Fruit fly (Drosophila melanogaster) whole organism, embryonic: ENCODE measurements around the gene CG10300.

Experiments used
- Atf-2 ChIP-seq: fragments of 200-800 bp; sonication (Bioruptor generic); optimal IDR thresholded peaks from 2 replicates; lab custom pipeline; 2016; ENCODE audit warnings: missing biosample characterization, missing genetic modification characterization
- Bgb ChIP-seq: fragments of 200-800 bp; sonication (Bioruptor generic); IDR thresholded peaks from 2 replicates; pipeline ENCODE4 v1.3.6; 2022; ENCODE audit warnings: missing biosample characterization, missing genetic modification characterization; ENCODE audit not compliant: partially characterized antibody
- Bteb2 ChIP-seq: fragments of 200-800 bp; sonication (Bioruptor generic); optimal IDR thresholded peaks from 2 replicates; lab custom pipeline; 2016; ENCODE audit warnings: missing biosample characterization, missing genetic modification characterization
- CG10147 ChIP-seq: fragments of 200-800 bp; sonication (Bioruptor generic); optimal IDR thresholded peaks from 2 replicates; lab custom pipeline; 2019; ENCODE audit warnings: missing biosample characterization, mild to moderate bottlenecking, missing genetic modification characterization, moderate library complexity
- CG11085 ChIP-seq: fragments of 200-800 bp; sonication (Bioruptor generic); IDR thresholded peaks from 2 replicates; pipeline ENCODE4 v1.3.6; 2022; ENCODE audit warnings: missing biosample characterization, missing genetic modification characterization
- CG12391 ChIP-seq: fragments of 200-800 bp; sonication (Bioruptor generic); optimal IDR thresholded peaks from 3 replicates; lab custom pipeline; 2018; ENCODE audit warnings: missing biosample characterization, mild to moderate bottlenecking, missing genetic modification characterization, moderate library complexity
- CG14014 ChIP-seq: fragments of 200-800 bp; sonication (Bioruptor generic); IDR thresholded peaks from 2 replicates; pipeline ENCODE4 v1.3.6; 2022; ENCODE audit warnings: missing biosample characterization, missing genetic modification characterization
- CG15479 ChIP-seq: fragments of 200-800 bp; sonication (Bioruptor generic); optimal IDR thresholded peaks from 3 replicates; lab custom pipeline; 2019; ENCODE audit warnings: missing biosample characterization, mild to moderate bottlenecking, missing genetic modification characterization, moderate library complexity
- CG16779 ChIP-seq: fragments of 200-800 bp; sonication (Bioruptor generic); IDR thresholded peaks from 2 replicates; pipeline ENCODE4 v1.3.6; 2022; ENCODE audit warnings: missing biosample characterization, missing genetic modification characterization
- CG17802 ChIP-seq: fragments of 200-800 bp; sonication (Bioruptor generic); optimal IDR thresholded peaks from 2 replicates; lab custom pipeline; 2018; ENCODE audit warnings: missing biosample characterization, mild to moderate bottlenecking, missing genetic modification characterization, moderate library complexity
- CG18619 ChIP-seq: fragments of 200-800 bp; sonication (Bioruptor generic); optimal IDR thresholded peaks from 3 replicates; lab custom pipeline; 2017; ENCODE audit warnings: missing biosample characterization, mild to moderate bottlenecking, missing genetic modification characterization
- CG2116 ChIP-seq: fragments of 200-800 bp; sonication (Bioruptor generic); optimal IDR thresholded peaks from 3 replicates; lab custom pipeline; 2018; ENCODE audit warnings: missing biosample characterization, mild to moderate bottlenecking, missing genetic modification characterization
- CG2129 ChIP-seq: fragments of 200-800 bp; sonication (Bioruptor generic); IDR thresholded peaks from 2 replicates; pipeline ENCODE4 v1.3.6; 2022; ENCODE audit warnings: missing biosample characterization, missing genetic modification characterization; ENCODE audit not compliant: partially characterized antibody
- CG30020 ChIP-seq: fragments of 200-800 bp; optimal IDR thresholded peaks from 2 replicates; lab custom pipeline; 2019; ENCODE audit warnings: missing biosample characterization, mild to moderate bottlenecking, missing genetic modification characterization, moderate library complexity
- CG32532 ChIP-seq: fragments of 200-800 bp; sonication (Bioruptor generic); IDR thresholded peaks from 2 replicates; pipeline ENCODE4 v1.3.6; 2022; ENCODE audit warnings: missing biosample characterization, missing genetic modification characterization
- CG4328 ChIP-seq: fragments of 200-800 bp; sonication (Bioruptor generic); optimal IDR thresholded peaks from 3 replicates; lab custom pipeline; 2017; ENCODE audit warnings: missing biosample characterization, missing genetic modification reagents, missing genetic modification characterization
- CG4854 ChIP-seq: fragments of 200-800 bp; sonication (Bioruptor generic); optimal IDR thresholded peaks from 2 replicates; lab custom pipeline; 2016; ENCODE audit warnings: missing biosample characterization, missing genetic modification characterization, inconsistent platforms
- CG6254 ChIP-seq: fragments of 200-800 bp; sonication (Bioruptor generic); optimal IDR thresholded peaks from 3 replicates; lab custom pipeline; 2017; ENCODE audit warnings: mild to moderate bottlenecking, missing biosample characterization, missing genetic modification reagents, missing genetic modification characterization
- CG7839 ChIP-seq: fragments of 200-800 bp; sonication (Bioruptor generic); optimal IDR thresholded peaks from 3 replicates; lab custom pipeline; 2018; ENCODE audit warnings: missing biosample characterization, mild to moderate bottlenecking, missing genetic modification characterization, moderate library complexity
- CG8089 ChIP-seq: fragments of 200-800 bp; sonication (Bioruptor generic); optimal IDR thresholded peaks from 3 replicates; lab custom pipeline; 2016; ENCODE audit warnings: missing biosample characterization, missing genetic modification characterization
- CG9727 ChIP-seq: fragments of 200-800 bp; sonication (Bioruptor generic); optimal IDR thresholded peaks from 3 replicates; lab custom pipeline; 2017; ENCODE audit warnings: missing biosample characterization, mild to moderate bottlenecking, missing genetic modification characterization
- CG9876 ChIP-seq: fragments of 200-800 bp; sonication (Bioruptor generic); optimal IDR thresholded peaks from 2 replicates; lab custom pipeline; 2016; ENCODE audit warnings: missing biosample characterization, missing genetic modification characterization
- CG9932 ChIP-seq: fragments of 200-800 bp; sonication (Bioruptor generic); IDR thresholded peaks from 2 replicates; pipeline ENCODE4 v1.3.6; 2022; ENCODE audit warnings: missing biosample characterization, missing genetic modification characterization
- CHES-1-like ChIP-seq: fragments of 200-800 bp; sonication (Bioruptor generic); optimal IDR thresholded peaks from 2 replicates; lab custom pipeline; 2016; ENCODE audit warnings: missing biosample characterization, missing genetic modification characterization
- CoRest ChIP-seq: fragments of 200-800 bp; sonication (Bioruptor generic); optimal IDR thresholded peaks from 3 replicates; lab custom pipeline; 2018; ENCODE audit warnings: missing biosample characterization, mild to moderate bottlenecking, missing genetic modification characterization, moderate library complexity
- CrebB ChIP-seq: fragments of 200-800 bp; sonication (Bioruptor generic); optimal IDR thresholded peaks from 3 replicates; lab custom pipeline; 2018; ENCODE audit warnings: missing biosample characterization, mild to moderate bottlenecking, missing genetic modification characterization
- Doc3 ChIP-seq: fragments of 200-800 bp; sonication (Bioruptor generic); IDR thresholded peaks from 3 replicates; pipeline ENCODE4 v1.3.6; 2022; ENCODE audit warnings: missing biosample characterization, missing genetic modification characterization; ENCODE audit not compliant: partially characterized antibody
- Dp ChIP-seq: fragments of 200-800 bp; sonication (Bioruptor generic); optimal IDR thresholded peaks from 2 replicates; lab custom pipeline; 2018; ENCODE audit warnings: missing biosample characterization, mild to moderate bottlenecking, missing genetic modification characterization, moderate library complexity
- E2f2 ChIP-seq: fragments of 200-800 bp; sonication (Bioruptor generic); IDR thresholded peaks from 2 replicates; pipeline ENCODE4 v1.3.6; 2022; ENCODE audit warnings: missing biosample characterization, missing genetic modification characterization
- Ets97D ChIP-seq: fragments of 200-800 bp; sonication (Bioruptor generic); optimal IDR thresholded peaks from 3 replicates; lab custom pipeline; 2016; ENCODE audit warnings: missing biosample characterization, missing genetic modification characterization
- HLH3B ChIP-seq: fragments of 200-800 bp; sonication (Bioruptor generic); IDR thresholded peaks from 2 replicates; pipeline ENCODE4 v1.3.6; 2022; ENCODE audit warnings: missing biosample characterization, missing genetic modification characterization
- Lim3 ChIP-seq: fragments of 200-800 bp; sonication (Bioruptor generic); IDR thresholded peaks from 2 replicates; pipeline ENCODE4 v1.3.6; 2022; ENCODE audit warnings: missing biosample characterization, missing genetic modification characterization
- Myb ChIP-seq: fragments of 200-800 bp; sonication (Bioruptor generic); optimal IDR thresholded peaks from 2 replicates; lab custom pipeline; 2016; ENCODE audit warnings: missing biosample characterization, missing genetic modification characterization
- Pdp1 ChIP-seq, 2 experiments: fragments of 200-800 bp; sonication (Bioruptor generic); optimal IDR thresholded peaks; 3 replicates each; lab custom pipeline; 2016; ENCODE audit warnings: missing biosample characterization in 2 of 2, missing genetic modification characterization in 2 of 2, mild to moderate bottlenecking in 1 of 2, moderate library complexity in 1 of 2
- Ravus ChIP-seq: fragments of 200-800 bp; sonication (Bioruptor generic); IDR thresholded peaks from 2 replicates; pipeline ENCODE4 v1.3.6; 2022; ENCODE audit warnings: missing biosample characterization, missing genetic modification characterization
- Rfx ChIP-seq: fragments of 200-800 bp; sonication (Bioruptor generic); IDR thresholded peaks from 2 replicates; pipeline ENCODE4 v1.3.6; 2022; ENCODE audit warnings: missing biosample characterization, missing genetic modification characterization
- Sry-δ ChIP-seq: fragments of 200-800 bp; sonication (Bioruptor generic); optimal IDR thresholded peaks from 2 replicates; lab custom pipeline; 2016; ENCODE audit warnings: missing biosample characterization, missing genetic modification characterization
- ase ChIP-seq: fragments of 200-800 bp; sonication (Bioruptor generic); IDR thresholded peaks from 3 replicates; pipeline ENCODE4 v1.3.6; 2022; ENCODE audit warnings: missing biosample characterization, missing genetic modification characterization
- br ChIP-seq: fragments of >200 bp; optimal IDR thresholded peaks from 2 replicates; lab custom pipeline; 2017
- dati ChIP-seq: fragments of 200-800 bp; sonication (Bioruptor generic); IDR thresholded peaks from 2 replicates; pipeline ENCODE4 v1.3.6; 2022; ENCODE audit warnings: missing biosample characterization, missing genetic modification characterization
- dysf ChIP-seq: fragments of 200-800 bp; sonication (Bioruptor generic); IDR thresholded peaks from 3 replicates; pipeline ENCODE4 v1.3.6; 2022; ENCODE audit warnings: missing biosample characterization, missing genetic modification characterization
- gcm2 ChIP-seq: fragments of 200-800 bp; sonication (Bioruptor generic); optimal IDR thresholded peaks from 2 replicates; lab custom pipeline; 2016; ENCODE audit warnings: missing biosample characterization, missing genetic modification characterization
- h ChIP-seq: fragments of >200 bp; optimal IDR thresholded peaks from 2 replicates; lab custom pipeline; 2017
- hth ChIP-seq: fragments of >200 bp; optimal IDR thresholded peaks from 2 replicates; lab custom pipeline; 2017; ENCODE audit warnings: inconsistent platforms
- insv ChIP-seq, 2 experiments: fragments of 200-800 bp; sonication (Bioruptor generic); optimal IDR thresholded peaks; 3 replicates each; lab custom pipeline; 2016 to 2018; ENCODE audit warnings: missing biosample characterization in 2 of 2, missing genetic modification characterization in 2 of 2
- nmo ChIP-seq: fragments of 200-800 bp; sonication (Bioruptor generic); optimal IDR thresholded peaks from 2 replicates; lab custom pipeline; 2018; ENCODE audit warnings: missing biosample characterization, mild to moderate bottlenecking, missing genetic modification characterization, moderate library complexity
- pnt ChIP-seq: fragments of 200-800 bp; sonication (Bioruptor generic); optimal IDR thresholded peaks from 3 replicates; lab custom pipeline; 2016; ENCODE audit warnings: missing biosample characterization, missing genetic modification characterization
- pzg ChIP-seq: fragments of 200-800 bp; sonication (Bioruptor generic); optimal IDR thresholded peaks from 3 replicates; lab custom pipeline; 2018; ENCODE audit warnings: missing biosample characterization, mild to moderate bottlenecking, missing genetic modification characterization, moderate library complexity
- slbo ChIP-seq: fragments of 200-800 bp; sonication (Bioruptor generic); IDR thresholded peaks from 2 replicates; pipeline ENCODE4 v1.3.6; 2022; ENCODE audit warnings: missing biosample characterization, missing genetic modification characterization
- unc-4 ChIP-seq: fragments of 200-800 bp; sonication (Bioruptor generic); IDR thresholded peaks from 2 replicates; pipeline ENCODE4 v1.3.6; 2022; ENCODE audit warnings: missing biosample characterization, missing genetic modification characterization; ENCODE audit not compliant: partially characterized antibody

The CG10300 gene

dm6 chr3R:23752728-23753127 lies 41.4 kb downstream of the CG10300 start, which contains the start of the genes RanBP3 and Rpt5 (continued):
- TF ChIP-seq CG11085 (GFP tag; lab: Robert Waterston, UW) (peak; percentile 66), pnt (GFP tag; lab: Kevin White, UChicago) (no peak), ase (GFP tag; lab: Robert Waterston, UW) (no peak), CG6254 (GFP tag; lab: Kevin White, UChicago) (no peak), CG7839 (tag; lab: Kevin White, UChicago) (no peak), CG9932 (GFP tag; lab: Robert Waterston, UW) (peak; percentile 83), CHES-1-like (GFP tag; lab: Kevin White, UChicago) (peak; percentile 86), HLH3B (GFP tag; lab: Robert Waterston, UW) (no peak), insv (GFP tag; optimal IDR thresholded peaks at IDR 0.05; lab: Kevin White, UChicago) (peak in 1 of 2 experiments; percentile 15), CG14014 (GFP tag; lab: Robert Waterston, UW) (0 out of 2 replicates have a peak, but pooled peaks have one; percentile 30), CrebB (tag; lab: Kevin White, UChicago) (peak; percentile 49), CG16779 (GFP tag; lab: Robert Waterston, UW) (no peak), CG4854 (GFP tag; lab: Kevin White, UChicago) (peak; percentile 62), CG32532 (GFP tag; lab: Robert Waterston, UW) (peak; percentile 60; the same call in 1 of the 2 replicates), CG10147 (GFP tag; lab: Kevin White, UChicago) (peak; percentile 10), Bteb2 (GFP tag; lab: Kevin White, UChicago) (peak; percentile 60), CG4328 (GFP tag; lab: Kevin White, UChicago) (no peak), gcm2 (peak; percentile 10), Ravus (GFP tag; lab: Robert Waterston, UW) (no peak), CG9876 (no peak), slbo (GFP tag; lab: Robert Waterston, UW) (peak; percentile 83), Rfx (GFP tag; lab: Robert Waterston, UW) (peak; percentile 83), Ets97D (GFP tag; lab: Kevin White, UChicago) (peak; percentile 72), Myb (GFP tag; lab: Kevin White, UChicago) (peak; percentile 60), CG2129 (GFP tag; lab: Robert Waterston, UW) (peak; percentile 46; the same call in 1 of the 2 replicates), dati (GFP tag; lab: Robert Waterston, UW) (no peak), CoRest (tag; lab: Kevin White, UChicago) (no peak), h (lab: Kevin White, UChicago) (no peak), br (lab: Kevin White, UChicago) (no peak), nmo (GFP tag; lab: Kevin White, UChicago) (peak; percentile 35), CG18619 (GFP tag; lab: Kevin White, UChicago) (peak; percentile 24)

- TF ChIP-seq CG12391 (tag; lab: Kevin White, UChicago) (peak; percentile 99), pzg (GFP tag; lab: Kevin White, UChicago) (peak; percentile 44), CG9727 (peak; percentile 100), Dp (peak; percentile 36), Doc3 (GFP tag; lab: Robert Waterston, UW) (no peak), Bgb (GFP tag; lab: Robert Waterston, UW) (no peak), E2f2 (GFP tag; lab: Robert Waterston, UW) (peak; percentile 79), CG30020 (tag; lab: Kevin White, UChicago) (peak; percentile 92), Lim3 (peak; percentile 81), CG2116 (GFP tag; lab: Kevin White, UChicago) (peak; percentile 90), CG14014 (GFP tag; lab: Robert Waterston, UW) (peak; percentile 96), CG17802 (peak; percentile 83), Pdp1 (GFP tag; optimal IDR thresholded peaks at IDR 0.05; lab: Kevin White, UChicago) (peak; percentile 99), Atf-2 (peak; percentile 97), dysf (GFP tag; lab: Robert Waterston, UW) (peak; percentile 98), Sry-δ (GFP tag; lab: Kevin White, UChicago) (peak; percentile 71), hth (no peak), CG18619 (GFP tag; lab: Kevin White, UChicago) (peak; percentile 99), CG8089 (GFP tag; lab: Kevin White, UChicago) (peak; percentile 94), unc-4 (GFP tag; lab: Robert Waterston, UW) (no peak), CG15479 (GFP tag; lab: Kevin White, UChicago) (peak; percentile 88)
These were observed 46.7 kb downstream of the CG10300 start, which contains the start of the genes PTPMT1 and Hrd3 for dm6 chr3R:23757912-23758607. TSS of gene PTPMT1 (plus strand) at chr3R:23758339. TSS of gene Hrd3 (minus strand) at chr3R:23758557.
